Fruit fly (Drosophila melanogaster): ENCODE results near the gene CG7394.

The CG7394 gene

dm6 chr3L:11579919-11580318 is 18.1 kb downstream of the CG7394 start, which contains the start of gene CG43390 (continued):
- TF ChIP-seq gsb (GFP tag; IDR thresholded peaks at IDR 0.05) (peak; percentile 66), CG18619 (GFP tag; optimal IDR thresholded peaks at IDR 0.05) (peak; percentile 50), Blimp-1 (GFP tag; optimal IDR thresholded peaks at IDR 0.05) (no peak), Atf6 (GFP tag; IDR thresholded peaks at IDR 0.05) (peak; percentile 69), dm (GFP tag; optimal IDR thresholded peaks at IDR 0.05) (no peak), salm (tag; optimal IDR thresholded peaks at IDR 0.05) (no peak), CG12769 (tag; optimal IDR thresholded peaks at IDR 0.05) (peak; percentile 90), CG9215 (GFP tag; IDR thresholded peaks at IDR 0.05) (no peak), Ets65A (GFP tag) (no peak), CG3163 (GFP tag; optimal IDR thresholded peaks at IDR 0.05) (no peak), CG11504 (tag; optimal IDR thresholded peaks at IDR 0.05) (no peak), lola (GFP tag; optimal IDR thresholded peaks at IDR 0.05) (no peak), Ptx1 (GFP tag; IDR thresholded peaks at IDR 0.05) (no peak), pnt (GFP tag; optimal IDR thresholded peaks at IDR 0.05) (no peak), NK7.1 (GFP tag; optimal IDR thresholded peaks at IDR 0.05) (no peak), CG9876 (GFP tag; optimal IDR thresholded peaks at IDR 0.05) (no peak), Aef1 (GFP tag; IDR thresholded peaks at IDR 0.05) (no peak), CG34422 (GFP tag; IDR thresholded peaks at IDR 0.05) (no peak), so (GFP tag; IDR thresholded peaks at IDR 0.05) (no peak), CG2199 (GFP tag; IDR thresholded peaks at IDR 0.05) (no peak), CG30431 (GFP tag; optimal IDR thresholded peaks at IDR 0.05) (no peak), CG34376 (GFP tag; optimal IDR thresholded peaks at IDR 0.05) (no peak), tna (GFP tag; IDR thresholded peaks at IDR 0.05; ENCODE audit: partially characterized antibody) (no peak), CG34224 (GFP tag; IDR thresholded peaks at IDR 0.05; ENCODE audit: partially characterized antibody) (no peak), odd (GFP tag; optimal IDR thresholded peaks at IDR 0.05) (peak; percentile 52), psq (GFP tag; optimal IDR thresholded peaks at IDR 0.05) (no peak), unc-4 (GFP tag; IDR thresholded peaks at IDR 0.05; ENCODE audit: partially characterized antibody) (no peak), E2f1 (GFP tag; IDR thresholded peaks at IDR 0.05) (no peak), CG18764 (GFP tag; optimal IDR thresholded peaks at IDR 0.05) (no peak), stc (GFP tag; IDR thresholded peaks at IDR 0.05) (no peak), CG10267 (tag; optimal IDR thresholded peaks at IDR 0.05) (no peak), CG6654 (GFP tag; optimal IDR thresholded peaks at IDR 0.05) (no peak), CG8478 (optimal IDR thresholded peaks at IDR 0.05) (no peak), cad (GFP tag; optimal IDR thresholded peaks at IDR 0.05) (no peak), CG1233 (GFP tag; optimal IDR thresholded peaks at IDR 0.05) (peak; percentile 52), ranshi (GFP tag; IDR thresholded peaks at IDR 0.05) (no peak), Hmr (GFP tag; optimal IDR thresholded peaks at IDR 0.05) (peak; percentile 86), ewg (GFP tag; optimal IDR thresholded peaks at IDR 0.05) (no peak), bab2 (GFP tag; optimal IDR thresholded peaks at IDR 0.05) (peak; percentile 35), CG17385 (GFP tag; optimal IDR thresholded peaks at IDR 0.05) (peak; percentile 47), CG6765 (GFP tag; optimal IDR thresholded peaks at IDR 0.05) (peak; percentile 70), NC2β (GFP tag; optimal IDR thresholded peaks at IDR 0.05) (no peak), Adf1 (GFP tag; IDR thresholded peaks at IDR 0.05) (peak; percentile 37; the same call in 1 of the 2 replicates), Jarid2 (GFP tag; optimal IDR thresholded peaks at IDR 0.05) (peak; percentile 2), CG13894 (tag; optimal IDR thresholded peaks at IDR 0.05) (peak; percentile 79), CG32772 (GFP tag; IDR thresholded peaks at IDR 0.05) (no peak), CG30403 (GFP tag; optimal IDR thresholded peaks at IDR 0.05) (no peak), Dip2 (GFP tag; IDR thresholded peaks at IDR 0.05) (no peak), CG17359 (tag; optimal IDR thresholded peaks at IDR 0.05) (no peak), maf-S (GFP tag; optimal IDR thresholded peaks at IDR 0.05) (peak; percentile 7), CG9817 (tag; optimal IDR thresholded peaks at IDR 0.05) (peak; percentile 40), Lim3 (GFP tag; IDR thresholded peaks at IDR 0.05) (no peak), Dref (GFP tag; IDR thresholded peaks at IDR 0.05) (no peak)

All from whole organism, embryonic.